Worm (Caenorhabditis elegans) whole organism, L1 larva: ENCODE measurements around the gene F35B12.9.

Source experiments
- C16A3.4 ChIP-seq: fragments of 150-350 bp; optimal IDR thresholded peaks from 2 replicates; lab custom pipeline; 2014; ENCODE audit warnings: missing biosample characterization, missing genetic modification characterization
- F16B12.6 ChIP-seq: fragments of 150-350 bp; optimal IDR thresholded peaks from 2 replicates; lab custom pipeline; 2014; ENCODE audit warnings: missing biosample characterization, missing genetic modification characterization
- alr-1 ChIP-seq: fragments of 200-800 bp; sonication (Bioruptor generic); optimal IDR thresholded peaks from 2 replicates; lab custom pipeline; 2018; ENCODE audit warnings: borderline replicate concordance, mild to moderate bottlenecking, missing genetic modification characterization, missing compliant biosample characterization
- aly-2 ChIP-seq: fragments of 150-350 bp; optimal IDR thresholded peaks from 2 replicates; lab custom pipeline; 2014; ENCODE audit warnings: missing biosample characterization, missing genetic modification characterization
- blmp-1 ChIP-seq: fragments of 150-350 bp; optimal IDR thresholded peaks from 2 replicates; lab custom pipeline; 2014; ENCODE audit warnings: missing biosample characterization, missing genetic modification characterization
- ceh-63 ChIP-seq: fragments of 200-800 bp; sonication (Bioruptor generic); optimal IDR thresholded peaks from 2 replicates; lab custom pipeline; 2018; ENCODE audit warnings: mild to moderate bottlenecking, missing genetic modification characterization, missing compliant biosample characterization
- ceh-82 ChIP-seq, 3 experiments: fragments of 150-350 bp in 1 of 3; sonication (generic microtip) in 2 of 3; optimal IDR thresholded peaks; 2 replicates each; lab custom pipeline; 2014 to 2017; ENCODE audit warnings: missing biosample characterization in 3 of 3, missing genetic modification characterization in 3 of 3
- ceh-88 ChIP-seq: fragments of 200-800 bp; sonication (Bioruptor generic); IDR thresholded peaks from 2 replicates; pipeline ENCODE4 v1.3.6; 2022; ENCODE audit warnings: missing genetic modification characterization, missing compliant biosample characterization
- ces-1 ChIP-seq: fragments of 150-350 bp; optimal IDR thresholded peaks from 2 replicates; lab custom pipeline; 2014; ENCODE audit warnings: missing biosample characterization, missing genetic modification reagents, missing genetic modification characterization
- dsc-1 ChIP-seq: sonication (generic microtip); optimal IDR thresholded peaks from 2 replicates; lab custom pipeline; 2016; ENCODE audit warnings: mild to moderate bottlenecking, missing genetic modification characterization, missing compliant biosample characterization
- efl-1 ChIP-seq, 4 experiments: fragments of 150-350 bp; optimal IDR thresholded peaks in 3 of 4; peaks in 1 of 4; 1 replicate in 1 of 4; 2 replicates in 3 of 4; lab custom pipeline; 2014; ENCODE audit warnings: missing biosample characterization in 2 of 4, missing genetic modification characterization in 2 of 4, missing genetic modification reagents in 2 of 4
- efl-3 ChIP-seq: fragments of 200-800 bp; sonication (Bioruptor generic); optimal IDR thresholded peaks from 2 replicates; lab custom pipeline; 2018; ENCODE audit warnings: mild to moderate bottlenecking, missing genetic modification characterization, missing compliant biosample characterization
- egl-27 ChIP-seq, 2 experiments: fragments of 150-350 bp in 1 of 2; sonication (generic microtip); optimal IDR thresholded peaks; 3 replicates each; lab custom pipeline; 2017 to 2018; ENCODE audit warnings: missing biosample characterization in 2 of 2, missing genetic modification characterization in 2 of 2, missing genetic modification reagents in 2 of 2
- elt-2 ChIP-seq: sonication (generic microtip); optimal IDR thresholded peaks from 2 replicates; lab custom pipeline; 2016; ENCODE audit warnings: missing genetic modification characterization, mild to moderate bottlenecking, inconsistent platforms, missing compliant biosample characterization, missing genetic modification reagents
- elt-3 ChIP-seq, 6 experiments: fragments of 150-350 bp in 1 of 6; sonication (generic microtip); optimal IDR thresholded peaks; 2 replicates each; lab custom pipeline; 2017 to 2018; ENCODE audit warnings: missing biosample characterization in 6 of 6, missing genetic modification characterization in 6 of 6, inconsistent platforms in 1 of 6
- ets-5 ChIP-seq: fragments of 200-800 bp; sonication (Bioruptor generic); IDR thresholded peaks from 2 replicates; pipeline ENCODE4 v1.3.6; 2022; ENCODE audit warnings: missing genetic modification characterization, missing compliant biosample characterization
- fkh-10 ChIP-seq: sonication (generic microtip); optimal IDR thresholded peaks from 2 replicates; lab custom pipeline; 2017; ENCODE audit warnings: missing biosample characterization, missing genetic modification reagents, missing genetic modification characterization
- fkh-4 ChIP-seq: sonication (generic microtip); optimal IDR thresholded peaks from 2 replicates; lab custom pipeline; 2016; ENCODE audit warnings: missing compliant biosample characterization, missing genetic modification characterization, borderline replicate concordance
- fkh-8 ChIP-seq: sonication (generic microtip); optimal IDR thresholded peaks from 2 replicates; lab custom pipeline; 2016; ENCODE audit warnings: mild to moderate bottlenecking, missing genetic modification characterization, missing compliant biosample characterization
- fos-1 ChIP-seq: fragments of 150-350 bp; optimal IDR thresholded peaks from 2 replicates; lab custom pipeline; 2014; ENCODE audit warnings: missing biosample characterization, missing genetic modification characterization
- grh-1 ChIP-seq: fragments of 200-800 bp; sonication (Bioruptor generic); IDR thresholded peaks from 2 replicates; pipeline ENCODE4 v1.3.6; 2022; ENCODE audit warnings: missing genetic modification reagents, missing genetic modification characterization, missing compliant biosample characterization
- hlh-17 ChIP-seq: fragments of 200-800 bp; sonication (Bioruptor generic); optimal IDR thresholded peaks from 2 replicates; lab custom pipeline; 2018; ENCODE audit warnings: missing genetic modification characterization, mild to moderate bottlenecking, missing compliant biosample characterization, moderate library complexity, borderline replicate concordance
- hlh-4 ChIP-seq: sonication (generic microtip); optimal IDR thresholded peaks from 2 replicates; lab custom pipeline; 2016; ENCODE audit warnings: mild to moderate bottlenecking, missing genetic modification characterization, missing compliant biosample characterization
- jun-1 ChIP-seq: fragments of 150-350 bp; optimal IDR thresholded peaks from 2 replicates; lab custom pipeline; 2014; ENCODE audit warnings: missing biosample characterization, missing genetic modification reagents, missing genetic modification characterization
- lin-13 ChIP-seq: fragments of 150-350 bp; optimal IDR thresholded peaks from 2 replicates; lab custom pipeline; 2014; ENCODE audit warnings: missing biosample characterization, missing genetic modification reagents, missing genetic modification characterization
- lin-35 ChIP-seq, 2 experiments: fragments of 150-350 bp; optimal IDR thresholded peaks; 2 replicates each; lab custom pipeline; 2014; ENCODE audit warnings: missing biosample characterization in 2 of 2, missing genetic modification characterization in 2 of 2, missing genetic modification reagents in 2 of 2
- lin-39 ChIP-seq: fragments of 150-350 bp; optimal IDR thresholded peaks from 2 replicates; lab custom pipeline; 2014; ENCODE audit warnings: missing biosample characterization, missing genetic modification reagents, missing genetic modification characterization
- lir-3 ChIP-seq: sonication (generic microtip); optimal IDR thresholded peaks from 2 replicates; lab custom pipeline; 2016; ENCODE audit warnings: mild to moderate bottlenecking, missing genetic modification characterization, moderate library complexity, missing compliant biosample characterization; ENCODE audit not compliant: poor library complexity
- mab-9 ChIP-seq: fragments of 200-800 bp; sonication (Bioruptor generic); IDR thresholded peaks from 2 replicates; pipeline ENCODE4 v1.3.6; 2022; ENCODE audit warnings: missing genetic modification reagents, missing genetic modification characterization, missing compliant biosample characterization
- mdl-1 ChIP-seq, 2 experiments: fragments of 150-350 bp; optimal IDR thresholded peaks; 2 replicates each; lab custom pipeline; 2014 to 2017; ENCODE audit warnings: missing biosample characterization in 2 of 2, missing genetic modification characterization in 2 of 2, inconsistent platforms in 1 of 2
- mef-2 ChIP-seq: fragments of 150-350 bp; optimal IDR thresholded peaks from 2 replicates; lab custom pipeline; 2014; ENCODE audit warnings: missing biosample characterization, missing genetic modification characterization
- mep-1 ChIP-seq: fragments of 150-350 bp; optimal IDR thresholded peaks from 2 replicates; lab custom pipeline; 2014; ENCODE audit warnings: missing biosample characterization, missing genetic modification characterization
- nhr-12 ChIP-seq: sonication (generic microtip); optimal IDR thresholded peaks from 2 replicates; lab custom pipeline; 2017; ENCODE audit warnings: missing biosample characterization, missing genetic modification characterization
- nhr-19 ChIP-seq: fragments of 200-800 bp; sonication (Bioruptor generic); conservative IDR thresholded peaks from 2 replicates; pipeline ENCODE4 v1.3.6; 2022; ENCODE audit warnings: missing genetic modification characterization, missing compliant biosample characterization
- nhr-237 ChIP-seq: fragments of 150-350 bp; optimal IDR thresholded peaks from 2 replicates; lab custom pipeline; 2014; ENCODE audit warnings: missing biosample characterization, missing genetic modification characterization
- nhr-47 ChIP-seq: sonication (generic microtip); optimal IDR thresholded peaks from 2 replicates; lab custom pipeline; 2016; ENCODE audit warnings: mild to moderate bottlenecking, missing genetic modification characterization, moderate library complexity, missing compliant biosample characterization
- nhr-77 ChIP-seq: fragments of 150-350 bp; optimal IDR thresholded peaks from 2 replicates; lab custom pipeline; 2014; ENCODE audit warnings: missing biosample characterization, missing genetic modification characterization
- nhr-84 ChIP-seq: sonication (generic microtip); optimal IDR thresholded peaks from 2 replicates; lab custom pipeline; 2017; ENCODE audit warnings: missing biosample characterization, missing genetic modification characterization
- nhr-85 ChIP-seq: sonication (generic microtip); peaks from one replicate; lab custom pipeline; 2016; ENCODE audit warnings: missing genetic modification characterization, inconsistent platforms, missing compliant biosample characterization
- pax-3 ChIP-seq: fragments of 200-800 bp; sonication (Bioruptor generic); optimal IDR thresholded peaks from 2 replicates; lab custom pipeline; 2018; ENCODE audit warnings: mild to moderate bottlenecking, missing genetic modification characterization, moderate library complexity, missing compliant biosample characterization
- rnt-1 ChIP-seq: sonication (generic microtip); optimal IDR thresholded peaks from 2 replicates; lab custom pipeline; 2016; ENCODE audit warnings: mild to moderate bottlenecking, missing genetic modification characterization, moderate library complexity, missing compliant biosample characterization
- skn-1 ChIP-seq: fragments of 150-350 bp; optimal IDR thresholded peaks from 2 replicates; lab custom pipeline; 2014; ENCODE audit warnings: missing biosample characterization, missing genetic modification characterization
- snu-23 ChIP-seq: sonication (generic microtip); optimal IDR thresholded peaks from 2 replicates; lab custom pipeline; 2016; ENCODE audit warnings: missing genetic modification characterization, missing compliant biosample characterization
- swsn-7 ChIP-seq: sonication (generic microtip); optimal IDR thresholded peaks from 2 replicates; lab custom pipeline; 2016; ENCODE audit warnings: missing genetic modification characterization, missing compliant biosample characterization
- tbx-2 ChIP-seq: sonication (generic microtip); optimal IDR thresholded peaks from 2 replicates; lab custom pipeline; 2016; ENCODE audit warnings: missing genetic modification characterization, missing compliant biosample characterization
- tlp-1 ChIP-seq: fragments of 150-350 bp; optimal IDR thresholded peaks from 2 replicates; lab custom pipeline; 2014; ENCODE audit warnings: missing biosample characterization, missing genetic modification characterization
- unc-130 ChIP-seq: fragments of 150-350 bp; optimal IDR thresholded peaks from 2 replicates; lab custom pipeline; 2017; ENCODE audit warnings: missing biosample characterization, missing genetic modification characterization, inconsistent platforms
- unc-62 ChIP-seq: fragments of 150-350 bp; optimal IDR thresholded peaks from 2 replicates; lab custom pipeline; 2014; ENCODE audit warnings: missing biosample characterization, missing genetic modification reagents, missing genetic modification characterization
- unc-86 ChIP-seq: sonication (generic microtip); optimal IDR thresholded peaks from 2 replicates; lab custom pipeline; 2016; ENCODE audit warnings: missing genetic modification characterization, missing compliant biosample characterization
- vab-15 ChIP-seq: sonication (generic microtip); optimal IDR thresholded peaks from 2 replicates; lab custom pipeline; 2017; ENCODE audit warnings: missing genotype, mild to moderate bottlenecking, missing genetic modification characterization, missing compliant biosample characterization
- zag-1 ChIP-seq: fragments of 150-350 bp; optimal IDR thresholded peaks from 2 replicates; lab custom pipeline; 2014; ENCODE audit warnings: missing biosample characterization, missing genetic modification characterization
- ztf-11 ChIP-seq, 2 experiments: sonication (generic microtip); optimal IDR thresholded peaks; 2 replicates each; lab custom pipeline; 2016 to 2017; ENCODE audit warnings: missing genetic modification characterization in 2 of 2, missing biosample characterization in 1 of 2, missing compliant biosample characterization in 1 of 2

The F35B12.9 gene

ce11 chrV:11610481-11610880, 9.5 kb downstream of the F35B12.9 start, which contains the start of gene sas-5 (continued):
- TF ChIP-seq ces-1 (no peak), mab-9 (no peak), fkh-10 (GFP tag; lab: Kevin White, UChicago) (no peak), ets-5 (GFP tag; lab: Robert Waterston, UW) (no peak), egl-27 (tag; optimal IDR thresholded peaks at IDR 0.05; lab: Kevin White, UChicago) (no peak), F16B12.6 (tag; lab: Kevin White, UChicago) (peak; percentile 37), fkh-4 (tag; lab: Kevin White, UChicago) (no peak), vab-15 (tag; lab: Kevin White, UChicago) (no peak), ceh-82 (tag; optimal IDR thresholded peaks at IDR 0.05; lab: Kevin White, UChicago) (peak; percentile 95 to 96 (median 96)), mdl-1 (tag; optimal IDR thresholded peaks at IDR 0.05; lab: Kevin White, UChicago) (peak in 1 of 2 experiments; percentile 65), fos-1 (tag; lab: Kevin White, UChicago) (no peak), hlh-17 (GFP tag; lab: Kevin White, UChicago) (no peak), ceh-63 (GFP tag; lab: Kevin White, UChicago) (no peak), tlp-1 (tag; lab: Kevin White, UChicago) (no peak), grh-1 (peak; percentile 65), skn-1 (peak; percentile 74), rnt-1 (tag; lab: Kevin White, UChicago) (peak; percentile 91), efl-3 (GFP tag; lab: Kevin White, UChicago) (no peak), aly-2 (tag; lab: Kevin White, UChicago) (no peak), nhr-84 (no peak), nhr-77 (no peak), lin-35 (GFP tag; optimal IDR thresholded peaks at IDR 0.05; lab: Kevin White, UChicago) (peak; percentile 86 to 95), mep-1 (tag; lab: Kevin White, UChicago) (peak; percentile 72), snu-23 (GFP tag; lab: Kevin White, UChicago) (peak; percentile 86), lin-39 (tag; lab: Kevin White, UChicago) (peak; percentile 35), nhr-47 (tag; lab: Kevin White, UChicago) (peak; percentile 82), elt-3 (tag; optimal IDR thresholded peaks at IDR 0.05; lab: Kevin White, UChicago) (peak in 2 of 6 experiments; percentile 35 to 83), nhr-85 (tag; lab: Kevin White, UChicago) (peak; percentile 89), zag-1 (tag; lab: Kevin White, UChicago) (no peak), unc-62 (GFP tag; lab: Kevin White, UChicago) (no peak), fkh-8 (tag; lab: Kevin White, UChicago) (peak; percentile 13), nhr-12 (tag; lab: Kevin White, UChicago) (no peak), C16A3.4 (tag; lab: Kevin White, UChicago) (peak; percentile 77), blmp-1 (tag; lab: Kevin White, UChicago) (peak; percentile 71), efl-1 (optimal IDR thresholded peaks at IDR 0.05; lab: Kevin White, UChicago) (peak; percentile 51 to 93), efl-1 (GFP tag; optimal IDR thresholded peaks at IDR 0.05 in 1 of 2; lab: Kevin White, UChicago) (peak; percentile 89 to 99), unc-86 (tag; lab: Kevin White, UChicago) (peak; percentile 72), swsn-7 (tag; lab: Kevin White, UChicago) (peak; percentile 82), ztf-11 (tag; optimal IDR thresholded peaks at IDR 0.05; lab: Kevin White, UChicago) (peak in 1 of 2 experiments; percentile 61), lin-13 (GFP tag; lab: Kevin White, UChicago) (peak; percentile 57), lir-3 (peak; percentile 51), alr-1 (tag; lab: Kevin White, UChicago) (no peak), nhr-237 (tag; lab: Kevin White, UChicago) (no peak), elt-2 (peak; percentile 64), pax-3 (peak; percentile 25), mef-2 (tag; lab: Kevin White, UChicago) (no peak), hlh-4 (no peak), ceh-88 (peak; percentile 56; the same call in 1 of the 2 replicates), nhr-19 (GFP tag; lab: Robert Waterston, UW) (peak; percentile 82), jun-1 (tag; lab: Kevin White, UChicago) (peak; percentile 21), dsc-1 (tag; lab: Kevin White, UChicago) (peak; percentile 79), tbx-2 (peak; percentile 78), unc-130 (tag; lab: Kevin White, UChicago) (peak; percentile 83)
